Worm (Caenorhabditis elegans): ENCODE data around the gene nep-22.

Gene nep-22

DNA sequence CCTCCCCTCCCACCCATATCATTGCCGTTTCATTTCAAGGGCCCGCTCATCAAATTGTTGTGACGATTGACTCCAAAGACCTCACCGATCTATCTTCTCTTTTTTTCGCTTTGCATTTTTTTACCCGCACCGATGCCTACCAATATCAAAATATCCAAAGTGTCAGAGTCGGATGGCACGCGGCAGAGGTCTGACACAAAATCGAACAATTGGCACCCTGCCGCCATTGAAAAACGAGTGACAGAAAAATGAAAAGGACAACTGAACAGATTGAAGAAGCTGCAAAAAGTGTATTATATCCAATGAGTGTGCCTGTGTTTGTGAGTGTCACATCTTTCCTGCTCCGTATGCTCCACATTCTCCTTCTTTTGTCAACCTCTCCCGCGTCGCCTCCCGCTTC, 47.9 kb upstream of the nep-22 start (continued):
- no peak for TF ChIP-seq nhr-76 (tag; optimal IDR thresholded peaks at IDR 0.05)
- TF ChIP-seq mef-2 (tag; optimal IDR thresholded peaks at IDR 0.05), result no peak
- TF ChIP-seq skn-1 (tag; optimal IDR thresholded peaks at IDR 0.05), result no peak
- no peak for TF ChIP-seq efl-3 (GFP tag; optimal IDR thresholded peaks at IDR 0.05)
- TF ChIP-seq alr-1 (tag; optimal IDR thresholded peaks at IDR 0.05; ENCODE audit: borderline replicate concordance), result no peak
- no peak for TF ChIP-seq nhr-47 (tag; optimal IDR thresholded peaks at IDR 0.05)
- TF ChIP-seq lir-3 (tag; optimal IDR thresholded peaks at IDR 0.05; ENCODE audit: poor library complexity), result no peak
- no peak for TF ChIP-seq mep-1 (tag; optimal IDR thresholded peaks at IDR 0.05)
- TF ChIP-seq jun-1 (tag; optimal IDR thresholded peaks at IDR 0.05), result no peak
- no peak for TF ChIP-seq unc-98 (GFP tag; IDR thresholded peaks at IDR 0.05)
- no peak for TF ChIP-seq nhr-85 (tag)
- TF ChIP-seq lin-15B (tag; optimal IDR thresholded peaks at IDR 0.05), result no peak
- no peak for TF ChIP-seq sup-37 (GFP tag; optimal IDR thresholded peaks at IDR 0.05)
- TF ChIP-seq nhr-12 (tag; optimal IDR thresholded peaks at IDR 0.05), result no peak
- TF ChIP-seq dpl-1 (GFP tag; optimal IDR thresholded peaks at IDR 0.05), result no peak
- no peak for TF ChIP-seq pax-3 (tag; optimal IDR thresholded peaks at IDR 0.05)
- no peak for TF ChIP-seq egl-13 (tag; optimal IDR thresholded peaks at IDR 0.05)
- TF ChIP-seq ets-5 (GFP tag; IDR thresholded peaks at IDR 0.05), result no peak
- TF ChIP-seq pqm-1 (tag; optimal IDR thresholded peaks at IDR 0.05), result no peak
- no peak for TF ChIP-seq ama-1 (optimal IDR thresholded peaks at IDR 0.05)
- peak; percentile 62 for TF ChIP-seq nhr-71 (tag; optimal IDR thresholded peaks at IDR 0.05)
- TF ChIP-seq C34B4.2 (tag; optimal IDR thresholded peaks at IDR 0.05), result no peak

ce11 chrX:8987828-8988227, 46.5 kb upstream of the nep-22 start, which contains the start of gene twk-18:
TSS of gene twk-18 (plus strand) at chrX:8988128.
- TF ChIP-seq nhr-77 (tag; optimal IDR thresholded peaks at IDR 0.05) (no peak), sox-4 (tag; optimal IDR thresholded peaks at IDR 0.05) (no peak), efl-3 (GFP tag; optimal IDR thresholded peaks at IDR 0.05) (no peak), efl-1 (optimal IDR thresholded peaks at IDR 0.05) (no peak), efl-1 (GFP tag; optimal IDR thresholded peaks at IDR 0.05 in 1 of 2) (no peak), tlp-1 (tag; optimal IDR thresholded peaks at IDR 0.05) (no peak), snu-23 (GFP tag; optimal IDR thresholded peaks at IDR 0.05) (no peak), elt-3 (tag; optimal IDR thresholded peaks at IDR 0.05) (no peak), aly-2 (tag; optimal IDR thresholded peaks at IDR 0.05) (no peak)

DNA sequence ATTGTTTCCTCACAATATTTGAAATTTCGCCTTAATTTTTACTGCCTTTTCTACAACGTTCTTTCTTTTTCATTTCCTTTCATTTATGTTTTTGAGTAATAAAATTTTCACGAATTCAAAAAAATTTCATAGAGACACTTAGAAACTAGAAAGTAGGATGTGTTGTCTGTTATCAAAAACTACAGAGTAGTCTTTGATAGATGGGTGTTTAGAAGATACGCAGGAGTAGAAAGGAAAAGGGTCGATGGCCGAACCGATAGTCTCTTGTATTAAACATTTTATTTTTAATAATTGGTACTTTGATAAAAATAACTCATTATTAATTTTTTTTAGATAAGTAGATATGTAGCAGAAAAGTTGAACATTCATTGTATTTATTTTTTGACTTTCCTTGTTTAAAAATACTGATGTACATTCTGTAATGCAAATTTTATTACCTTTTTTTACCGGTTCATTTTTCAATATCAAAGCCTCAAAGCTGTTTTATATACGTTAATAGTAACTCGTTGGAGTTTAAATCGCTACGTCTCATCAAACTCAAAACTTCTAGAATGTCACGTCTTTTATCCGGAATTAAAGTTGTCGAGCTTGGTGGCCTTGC, 42.4 kb upstream of the nep-22 start, which contains the start of gene C24A3.4:
C24A3.4 (plus strand) TSS at position 551 of the 601 bp plus-strand sequence.
- TF ChIP-seq zip-4 (GFP tag; optimal IDR thresholded peaks at IDR 0.05) (no peak), pag-3 (tag; optimal IDR thresholded peaks at IDR 0.05; ENCODE audit: borderline replicate concordance, insufficient read depth) (no peak), lin-15B (tag; optimal IDR thresholded peaks at IDR 0.05) (no peak), nhr-20 (tag; optimal IDR thresholded peaks at IDR 0.05) (peak; percentile 86), tlp-1 (tag; optimal IDR thresholded peaks at IDR 0.05) (no peak)

DNA sequence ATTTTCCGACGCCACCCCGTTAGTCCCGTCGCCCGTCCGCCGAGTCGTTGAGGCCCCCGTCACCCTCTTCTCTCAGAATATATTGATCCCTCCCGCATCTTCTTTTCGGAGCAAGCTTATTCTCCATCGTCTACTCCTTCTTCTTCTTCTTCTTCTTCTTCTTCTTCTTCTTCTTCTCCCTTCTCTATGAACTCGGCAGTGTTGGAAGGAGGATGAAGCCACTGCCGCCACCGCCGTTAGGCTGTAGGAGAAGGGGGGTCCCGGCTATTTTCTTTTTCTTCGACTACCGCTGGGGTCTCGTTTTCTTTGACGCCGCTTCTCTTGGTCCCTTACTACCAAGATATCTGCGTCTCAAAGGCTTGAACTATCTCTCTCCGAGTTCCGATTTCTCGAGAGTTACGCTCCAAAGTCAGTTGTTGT, 38.8 kb upstream of the nep-22 start:
- TF ChIP-seq sup-37 (GFP tag; optimal IDR thresholded peaks at IDR 0.05) (no peak), Y116A8C.19 (tag; optimal IDR thresholded peaks at IDR 0.05; ENCODE audit: borderline replicate concordance) (no peak), lir-3 (tag; optimal IDR thresholded peaks at IDR 0.05; ENCODE audit: poor library complexity) (peak; percentile 16), unc-30 (tag; optimal IDR thresholded peaks at IDR 0.05) (no peak), ama-1 (optimal IDR thresholded peaks at IDR 0.05) (no peak), unc-86 (tag; optimal IDR thresholded peaks at IDR 0.05) (peak; percentile 60), mef-2 (tag; optimal IDR thresholded peaks at IDR 0.05) (no peak), vab-15 (tag; optimal IDR thresholded peaks at IDR 0.05) (no peak), lsy-2 (tag; optimal IDR thresholded peaks at IDR 0.05) (peak in 1 of 2 experiments; percentile 30), nhr-85 (tag) (no peak), nhr-20 (tag; optimal IDR thresholded peaks at IDR 0.05) (peak; percentile 23), egl-13 (tag; optimal IDR thresholded peaks at IDR 0.05) (peak; percentile 49), mep-1 (tag; optimal IDR thresholded peaks at IDR 0.05) (no peak), ztf-11 (tag; optimal IDR thresholded peaks at IDR 0.05) (no peak), unc-130 (tag; optimal IDR thresholded peaks at IDR 0.05) (no peak), isw-1 (GFP tag; IDR thresholded peaks at IDR 0.05) (peak; percentile 12; the same call in 1 of the 2 replicates), fkh-8 (tag; optimal IDR thresholded peaks at IDR 0.05) (peak; percentile 54), swsn-7 (tag; optimal IDR thresholded peaks at IDR 0.05) (peak; percentile 51), nhr-47 (tag; optimal IDR thresholded peaks at IDR 0.05) (peak; percentile 30), fkh-4 (tag; optimal IDR thresholded peaks at IDR 0.05; ENCODE audit: borderline replicate concordance) (no peak), nhr-71 (tag; optimal IDR thresholded peaks at IDR 0.05) (peak; percentile 68), elt-2 (tag; optimal IDR thresholded peaks at IDR 0.05) (no peak), lin-14 (GFP tag; optimal IDR thresholded peaks at IDR 0.05) (peak; percentile 91), elt-3 (tag; optimal IDR thresholded peaks at IDR 0.05) (no peak)

All from whole organism, L1 larva.